Fruit fly (Drosophila melanogaster) S2 (cell line): ENCODE measurements around the gene comm2.

ENCODE experiments used
- CG8478 ChIP-seq: fragments of >200 bp; optimal IDR thresholded peaks from 2 replicates; lab custom pipeline; 2018
- CTCF ChIP-seq, 2 experiments: fragments of >200 bp; optimal IDR thresholded peaks; 2 replicates each; lab custom pipeline; 2018

dm6 chr3L:15665741-15666140 is 33.9 kb downstream of the comm2 start:
- TF ChIP-seq CTCF (optimal IDR thresholded peaks at IDR 0.05; lab: Kevin White, UChicago) (no peak), CG8478 (no peak)
